Worm (Caenorhabditis elegans) whole organism, young adult: Measurements from ENCODE around the gene rpl-36.A.
A peak's percentile ranks its signal among the peaks of the same experiment; 100 is the strongest.

Source experiments
- B0261.1 ChIP-seq: sonication (generic microtip); optimal IDR thresholded peaks from 2 replicates; lab custom pipeline; 2016; ENCODE audit warnings: mild to moderate bottlenecking, missing genetic modification characterization, moderate library complexity, missing compliant biosample characterization
- B0336.3 ChIP-seq: fragments of 200-800 bp; sonication (Bioruptor generic); IDR thresholded peaks from 2 replicates; pipeline ENCODE4 v1.3.6; 2022; ENCODE audit warnings: missing genetic modification characterization, missing compliant biosample characterization
- C17E4.6 ChIP-seq: fragments of 200-800 bp; sonication (Bioruptor generic); IDR thresholded peaks from 2 replicates; pipeline ENCODE4 v1.3.6; 2022; ENCODE audit warnings: missing genetic modification reagents, missing genetic modification characterization, missing compliant biosample characterization
- D2030.7 ChIP-seq: fragments of 200-800 bp; sonication (Bioruptor generic); IDR thresholded peaks from 2 replicates; pipeline ENCODE4 v1.3.6; 2022; ENCODE audit warnings: missing genetic modification reagents, missing genetic modification characterization, missing compliant biosample characterization
- F10E7.11 ChIP-seq: sonication (generic microtip); optimal IDR thresholded peaks from 2 replicates; lab custom pipeline; 2017; ENCODE audit warnings: mild to moderate bottlenecking, missing genetic modification characterization, moderate library complexity, missing compliant biosample characterization
- F22D6.2 ChIP-seq: sonication (generic microtip); optimal IDR thresholded peaks from 2 replicates; lab custom pipeline; 2016; ENCODE audit warnings: mild to moderate bottlenecking, missing genetic modification characterization, missing compliant biosample characterization
- F23B12.7 ChIP-seq: sonication (generic microtip); optimal IDR thresholded peaks from 2 replicates; lab custom pipeline; 2017; ENCODE audit warnings: missing genetic modification characterization, mild to moderate bottlenecking, missing compliant biosample characterization, antibody characterized with exemption, moderate library complexity; ENCODE audit not compliant: insufficient read depth
- F37B4.10 ChIP-seq: fragments of 200-800 bp; sonication (Bioruptor generic); IDR thresholded peaks from 2 replicates; pipeline ENCODE4 v1.3.6; 2022; ENCODE audit warnings: missing genetic modification characterization, missing compliant biosample characterization
- F49E8.2 ChIP-seq: sonication (generic microtip); optimal IDR thresholded peaks from 3 replicates; lab custom pipeline; 2017; ENCODE audit warnings: missing genetic modification characterization, mild to moderate bottlenecking, missing compliant biosample characterization, antibody characterized with exemption, moderate library complexity; ENCODE audit not compliant: insufficient read depth
- F55B11.4 ChIP-seq: sonication (generic microtip); optimal IDR thresholded peaks from 2 replicates; lab custom pipeline; 2016; ENCODE audit warnings: missing compliant biosample characterization, missing genetic modification characterization, borderline replicate concordance; ENCODE audit not compliant: insufficient read depth
- F57C9.4 ChIP-seq: sonication (generic microtip); optimal IDR thresholded peaks from 2 replicates; lab custom pipeline; 2017; ENCODE audit warnings: mild to moderate bottlenecking, missing genetic modification characterization, missing compliant biosample characterization
- akir-1 ChIP-seq: fragments of 200-800 bp; sonication (Bioruptor generic); optimal IDR thresholded peaks from 2 replicates; lab custom pipeline; 2018; ENCODE audit warnings: mild to moderate bottlenecking, missing genetic modification characterization, moderate library complexity, missing compliant biosample characterization
- aptf-3 ChIP-seq: fragments of 200-800 bp; sonication (Bioruptor generic); IDR thresholded peaks from 2 replicates; pipeline ENCODE4 v1.3.6; 2022; ENCODE audit warnings: missing genetic modification characterization, missing compliant biosample characterization
- atf-7 ChIP-seq: sonication (generic microtip); optimal IDR thresholded peaks from 2 replicates; lab custom pipeline; 2017; ENCODE audit warnings: mild to moderate bottlenecking, missing genetic modification characterization, missing compliant biosample characterization
- attf-6 ChIP-seq: fragments of 200-800 bp; sonication (Bioruptor generic); IDR thresholded peaks from 2 replicates; pipeline ENCODE4 v1.3.6; 2022; ENCODE audit warnings: missing genetic modification reagents, missing genetic modification characterization, missing compliant biosample characterization
- cebp-2 ChIP-seq: fragments of 200-800 bp; sonication (Bioruptor generic); IDR thresholded peaks from 2 replicates; pipeline ENCODE4 v1.3.6; 2022; ENCODE audit warnings: missing genetic modification characterization, missing compliant biosample characterization
- ceh-27 ChIP-seq: fragments of 200-800 bp; sonication (Bioruptor generic); optimal IDR thresholded peaks from 2 replicates; lab custom pipeline; 2018; ENCODE audit warnings: mild to moderate bottlenecking, missing genetic modification characterization, moderate library complexity, missing compliant biosample characterization
- dpl-1 ChIP-seq: fragments of 150-350 bp; optimal IDR thresholded peaks from 2 replicates; lab custom pipeline; 2014; ENCODE audit warnings: missing biosample characterization, missing genetic modification reagents, missing genetic modification characterization
- efl-1 ChIP-seq: fragments of 150-350 bp; optimal IDR thresholded peaks from 2 replicates; lab custom pipeline; 2014; ENCODE audit warnings: missing biosample characterization, missing genetic modification reagents, missing genetic modification characterization
- fkh-3 ChIP-seq: sonication (generic microtip); optimal IDR thresholded peaks from 2 replicates; lab custom pipeline; 2016; ENCODE audit warnings: mild to moderate bottlenecking, missing genetic modification characterization, missing compliant biosample characterization
- hlh-12 ChIP-seq: sonication (generic microtip); optimal IDR thresholded peaks from 2 replicates; lab custom pipeline; 2016; ENCODE audit warnings: missing genetic modification characterization, missing compliant biosample characterization
- hmg-1.2 ChIP-seq: fragments of 200-800 bp; sonication (Bioruptor generic); IDR thresholded peaks from 2 replicates; pipeline ENCODE4 v1.3.6; 2022; ENCODE audit warnings: missing genetic modification reagents, missing genetic modification characterization, missing compliant biosample characterization
- hsf-1 ChIP-seq: fragments of 200-800 bp; sonication (Bioruptor generic); IDR thresholded peaks from 2 replicates; pipeline ENCODE4 v1.3.6; 2022; ENCODE audit warnings: missing genetic modification reagents, missing genetic modification characterization, missing compliant biosample characterization
- lin-26 ChIP-seq: fragments of 200-800 bp; sonication (Bioruptor generic); IDR thresholded peaks from 2 replicates; pipeline ENCODE4 v1.3.6; 2022; ENCODE audit warnings: missing genetic modification reagents, missing genetic modification characterization, missing compliant biosample characterization
- lin-35 ChIP-seq, 3 experiments: fragments of 150-350 bp in 2 of 3; sonication (generic microtip) in 1 of 3; optimal IDR thresholded peaks; 2 replicates each; lab custom pipeline; 2014 to 2018; ENCODE audit warnings: missing biosample characterization in 3 of 3, missing genetic modification characterization in 3 of 3, missing genetic modification reagents in 3 of 3
- lin-40 ChIP-seq: sonication (generic microtip); optimal IDR thresholded peaks from 2 replicates; lab custom pipeline; 2016; ENCODE audit warnings: missing genetic modification characterization, mild to moderate bottlenecking, missing compliant biosample characterization, missing genotype, missing genetic modification reagents
- lir-1 ChIP-seq: fragments of 200-800 bp; sonication (Bioruptor generic); conservative IDR thresholded peaks from 2 replicates; pipeline ENCODE4 v1.3.6; 2022; ENCODE audit warnings: missing genetic modification reagents, missing genetic modification characterization, missing compliant biosample characterization
- lsy-27 ChIP-seq: sonication (generic microtip); optimal IDR thresholded peaks from 2 replicates; lab custom pipeline; 2017; ENCODE audit warnings: missing genetic modification characterization, mild to moderate bottlenecking, missing compliant biosample characterization, antibody characterized with exemption, missing genotype, borderline replicate concordance; ENCODE audit not compliant: insufficient read depth
- madf-10 ChIP-seq: sonication (generic microtip); optimal IDR thresholded peaks from 2 replicates; lab custom pipeline; 2016; ENCODE audit warnings: mild to moderate bottlenecking, missing genetic modification characterization, missing compliant biosample characterization
- madf-6 ChIP-seq: fragments of 200-800 bp; sonication (Bioruptor generic); IDR thresholded peaks from 2 replicates; pipeline ENCODE4 v1.3.6; 2022; ENCODE audit warnings: missing genetic modification reagents, missing genetic modification characterization, missing compliant biosample characterization
- madf-8 ChIP-seq: fragments of 200-800 bp; sonication (Bioruptor generic); conservative IDR thresholded peaks from 2 replicates; pipeline ENCODE4 v1.3.6; 2022; ENCODE audit warnings: missing genetic modification reagents, missing genetic modification characterization, missing compliant biosample characterization
- nfya-1 ChIP-seq: sonication (generic microtip); optimal IDR thresholded peaks from 2 replicates; lab custom pipeline; 2017; ENCODE audit warnings: antibody characterized with exemption, missing compliant biosample characterization, missing genetic modification characterization, borderline replicate concordance; ENCODE audit not compliant: insufficient read depth
- nfyb-1 ChIP-seq: fragments of 200-800 bp; sonication (Bioruptor generic); IDR thresholded peaks from 2 replicates; pipeline ENCODE4 v1.3.6; 2022; ENCODE audit warnings: missing genetic modification reagents, missing genetic modification characterization, missing compliant biosample characterization
- nhr-179 ChIP-seq: sonication (generic microtip); optimal IDR thresholded peaks from 2 replicates; lab custom pipeline; 2016; ENCODE audit warnings: mild to moderate bottlenecking, missing genetic modification characterization, missing compliant biosample characterization
- nhr-27 ChIP-seq: fragments of 200-800 bp; sonication (Bioruptor generic); optimal IDR thresholded peaks from 2 replicates; lab custom pipeline; 2018; ENCODE audit warnings: mild to moderate bottlenecking, missing genetic modification characterization, moderate library complexity, missing compliant biosample characterization
- repo-1 ChIP-seq: sonication (generic microtip); optimal IDR thresholded peaks from 2 replicates; lab custom pipeline; 2017; ENCODE audit warnings: mild to moderate bottlenecking, missing genetic modification characterization, missing compliant biosample characterization
- somi-1 ChIP-seq: fragments of 200-800 bp; sonication (Bioruptor generic); optimal IDR thresholded peaks from 2 replicates; lab custom pipeline; 2018; ENCODE audit warnings: mild to moderate bottlenecking, missing genetic modification characterization, missing compliant biosample characterization
- unc-130 ChIP-seq: sonication (generic microtip); optimal IDR thresholded peaks from 2 replicates; lab custom pipeline; 2016; ENCODE audit warnings: missing genetic modification reagents, missing genetic modification characterization, missing compliant biosample characterization
- xnd-1 ChIP-seq: sonication (generic microtip); optimal IDR thresholded peaks from 2 replicates; lab custom pipeline; 2016; ENCODE audit warnings: missing genotype, missing genetic modification reagents, missing genetic modification characterization, missing compliant biosample characterization
- zfh-2 ChIP-seq: fragments of 200-800 bp; sonication (Bioruptor generic); conservative IDR thresholded peaks from 2 replicates; pipeline ENCODE4 v1.3.6; 2022; ENCODE audit warnings: missing genetic modification reagents, missing genetic modification characterization, missing compliant biosample characterization
- zim-3 ChIP-seq: sonication (generic microtip); optimal IDR thresholded peaks from 2 replicates; lab custom pipeline; 2017; ENCODE audit warnings: mild to moderate bottlenecking, missing genetic modification characterization, moderate library complexity, missing compliant biosample characterization
- ztf-25 ChIP-seq: fragments of 200-800 bp; sonication (Bioruptor generic); IDR thresholded peaks from 2 replicates; pipeline ENCODE4 v1.3.6; 2022; ENCODE audit warnings: missing genetic modification reagents, missing genetic modification characterization, missing compliant biosample characterization
- ztf-26 ChIP-seq: sonication (generic microtip); optimal IDR thresholded peaks from 2 replicates; lab custom pipeline; 2017; ENCODE audit warnings: missing genetic modification characterization, missing compliant biosample characterization
- ztf-6 ChIP-seq: fragments of 200-800 bp; sonication (Bioruptor generic); IDR thresholded peaks from 2 replicates; pipeline ENCODE4 v1.3.6; 2022; ENCODE audit warnings: missing genetic modification reagents, missing genetic modification characterization, missing compliant biosample characterization

The rpl-36.A gene

DNA sequence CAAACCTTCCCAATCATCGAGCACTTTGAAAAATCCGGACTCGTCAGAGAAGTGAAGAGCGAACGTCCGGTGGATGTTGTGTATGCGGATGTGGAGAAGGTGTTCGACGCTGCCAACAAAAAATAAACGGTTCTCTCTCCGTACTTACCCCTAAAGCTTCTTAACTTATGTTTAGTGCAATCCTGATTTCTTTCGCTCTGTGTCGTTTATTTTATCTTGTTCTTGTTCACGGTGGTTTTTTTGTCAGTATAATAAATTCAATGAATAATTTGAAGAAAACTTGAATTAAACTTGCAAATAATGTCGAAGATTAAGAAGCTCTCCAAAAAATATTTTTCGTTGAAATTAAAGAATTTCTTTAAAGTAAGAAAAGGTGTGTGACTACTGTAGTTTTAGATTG, 32.0 kb upstream of the rpl-36.A start, which contains the start of gene F40F8.3:
F40F8.3 (plus strand) TSS at position 301 of the 400 bp plus-strand sequence.
- TF ChIP-seq repo-1 (no peak), atf-7 (tag; lab: Kevin White, UChicago) (no peak), lin-40 (tag; lab: Kevin White, UChicago) (no peak), attf-6 (GFP tag; lab: Robert Waterston, UW) (no peak), nfya-1 (tag; lab: Kevin White, UChicago) (no peak), F37B4.10 (GFP tag; lab: Robert Waterston, UW) (no peak), cebp-2 (GFP tag; lab: Robert Waterston, UW) (no peak), zim-3 (tag; lab: Kevin White, UChicago) (no peak), somi-1 (GFP tag; lab: Kevin White, UChicago) (no peak), madf-8 (no peak), F55B11.4 (tag; lab: Kevin White, UChicago) (no peak), ceh-27 (GFP tag; lab: Kevin White, UChicago) (no peak), dpl-1 (GFP tag; lab: Kevin White, UChicago) (no peak), hlh-12 (no peak), B0336.3 (GFP tag; lab: Robert Waterston, UW) (no peak), madf-10 (tag; lab: Kevin White, UChicago) (no peak), D2030.7 (no peak), nfyb-1 (GFP tag; lab: Robert Waterston, UW) (no peak), lir-1 (GFP tag; lab: Robert Waterston, UW) (no peak)

- TF ChIP-seq akir-1: no peak
- TF ChIP-seq lin-26 (GFP tag; lab: Robert Waterston, UW): no peak
- no peak for TF ChIP-seq attf-6 (GFP tag; lab: Robert Waterston, UW)
- no peak for TF ChIP-seq ztf-25
- TF ChIP-seq nhr-27 (tag; lab: Kevin White, UChicago): no peak
- TF ChIP-seq madf-10 (tag; lab: Kevin White, UChicago): no peak
- TF ChIP-seq B0261.1 (tag; lab: Kevin White, UChicago): no peak
- TF ChIP-seq aptf-3: no peak
- TF ChIP-seq C17E4.6: no peak
- TF ChIP-seq ztf-26 (tag; lab: Kevin White, UChicago): no peak
Measured at ce11 chrII:11127364-11127763, 30.4 kb upstream of the rpl-36.A start, which contains the start of gene F40F8.1. F40F8.1 (plus strand) TSS chrII:11127664.

ce11 chrII:11126312-11127000, 29.5 kb upstream of the rpl-36.A start, which contains the start of the genes rps-9 and lsm-1:
rps-9 (minus strand) TSS chrII:11126362.
lsm-1 (plus strand) TSS chrII:11126950.
- TF ChIP-seq lsy-27 (tag; lab: Kevin White, UChicago): no peak
- no peak for TF ChIP-seq ceh-27 (GFP tag; lab: Kevin White, UChicago)
- peak in 1 of 3 experiments; percentile 31 for TF ChIP-seq lin-35 (GFP tag; optimal IDR thresholded peaks at IDR 0.05; lab: Kevin White, UChicago)
- peak; percentile 46 for TF ChIP-seq efl-1 (GFP tag; lab: Kevin White, UChicago)
- no peak for TF ChIP-seq zfh-2 (GFP tag; lab: Robert Waterston, UW)
- TF ChIP-seq F37B4.10 (GFP tag; lab: Robert Waterston, UW): no peak
- TF ChIP-seq hsf-1 (GFP tag; lab: Robert Waterston, UW): no peak
- TF ChIP-seq cebp-2 (GFP tag; lab: Robert Waterston, UW): no peak
- TF ChIP-seq xnd-1 (tag; lab: Kevin White, UChicago): no peak
- no peak for TF ChIP-seq C17E4.6
- no peak for TF ChIP-seq ztf-6 (GFP tag; lab: Robert Waterston, UW)
- TF ChIP-seq attf-6 (GFP tag; lab: Robert Waterston, UW): no peak
- TF ChIP-seq F57C9.4 (tag; lab: Kevin White, UChicago): no peak
- TF ChIP-seq unc-130: no peak
- no peak for TF ChIP-seq nhr-179 (tag; lab: Kevin White, UChicago)
- TF ChIP-seq F22D6.2 (tag; lab: Kevin White, UChicago): no peak
- no peak for TF ChIP-seq fkh-3 (tag; lab: Kevin White, UChicago)
- no peak for TF ChIP-seq F10E7.11
- TF ChIP-seq hmg-1.2 (GFP tag; lab: Robert Waterston, UW): peak; percentile 97
- peak; percentile 33 for TF ChIP-seq F49E8.2 (tag; lab: Kevin White, UChicago)
- peak; percentile 63 for TF ChIP-seq D2030.7
- no peak for TF ChIP-seq nfya-1 (tag; lab: Kevin White, UChicago)
- TF ChIP-seq F23B12.7: peak; percentile 83
- peak; percentile 65 for TF ChIP-seq madf-6
